Fruit fly (Drosophila melanogaster) whole organism, embryonic: ENCODE measurements around the gene Psn.

Source experiments
- Ada2b ChIP-seq: fragments of 200-800 bp; sonication (Bioruptor generic); IDR thresholded peaks from 2 replicates; pipeline ENCODE4 v1.3.6; 2022; ENCODE audit warnings: missing biosample characterization, missing genetic modification characterization
- Atf-2 ChIP-seq: fragments of 200-800 bp; sonication (Bioruptor generic); optimal IDR thresholded peaks from 2 replicates; lab custom pipeline; 2016; ENCODE audit warnings: missing biosample characterization, missing genetic modification characterization
- CG10147 ChIP-seq: fragments of 200-800 bp; sonication (Bioruptor generic); optimal IDR thresholded peaks from 2 replicates; lab custom pipeline; 2019; ENCODE audit warnings: missing biosample characterization, mild to moderate bottlenecking, missing genetic modification characterization, moderate library complexity
- CG10274 ChIP-seq: fragments of 200-800 bp; sonication (Bioruptor generic); optimal IDR thresholded peaks from 3 replicates; lab custom pipeline; 2017; ENCODE audit warnings: missing biosample characterization, mild to moderate bottlenecking, missing genetic modification characterization
- CG1233 ChIP-seq: fragments of 200-800 bp; sonication (Bioruptor generic); optimal IDR thresholded peaks from 4 replicates; lab custom pipeline; 2018; ENCODE audit warnings: missing biosample characterization, mild to moderate bottlenecking, missing genetic modification characterization
- CG15601 ChIP-seq: fragments of 200-800 bp; sonication (Bioruptor generic); optimal IDR thresholded peaks from 3 replicates; lab custom pipeline; 2019; ENCODE audit warnings: missing biosample characterization, mild to moderate bottlenecking, missing genetic modification characterization, moderate library complexity
- CG1647 ChIP-seq: fragments of 200-800 bp; sonication (Bioruptor generic); optimal IDR thresholded peaks from 3 replicates; lab custom pipeline; 2016; ENCODE audit warnings: missing biosample characterization, missing genetic modification characterization
- CG1832 ChIP-seq: fragments of 200-800 bp; sonication (Bioruptor generic); optimal IDR thresholded peaks from 2 replicates; lab custom pipeline; 2017; ENCODE audit warnings: missing biosample characterization, mild to moderate bottlenecking, missing genetic modification characterization, inconsistent platforms
- CG18599 ChIP-seq: fragments of 200-800 bp; sonication (Bioruptor generic); optimal IDR thresholded peaks from 3 replicates; lab custom pipeline; 2017; ENCODE audit warnings: missing biosample characterization, missing genetic modification characterization, mild to moderate bottlenecking, moderate library complexity, missing genetic modification reagents
- CG2120 ChIP-seq: fragments of 200-800 bp; sonication (Bioruptor generic); optimal IDR thresholded peaks from 3 replicates; lab custom pipeline; 2016; ENCODE audit warnings: missing biosample characterization, missing genetic modification characterization
- CG2129 ChIP-seq: fragments of 200-800 bp; sonication (Bioruptor generic); IDR thresholded peaks from 2 replicates; pipeline ENCODE4 v1.3.6; 2022; ENCODE audit warnings: missing biosample characterization, missing genetic modification characterization; ENCODE audit not compliant: partially characterized antibody
- CG30431 ChIP-seq: fragments of 200-800 bp; sonication (Bioruptor generic); optimal IDR thresholded peaks from 2 replicates; lab custom pipeline; 2017; ENCODE audit warnings: missing biosample characterization, missing genetic modification characterization
- CG31441 ChIP-seq: fragments of 200-800 bp; sonication (Bioruptor generic); IDR thresholded peaks from 2 replicates; pipeline ENCODE4 v1.3.6; 2022; ENCODE audit warnings: missing biosample characterization, missing genetic modification characterization
- CG3281 ChIP-seq: fragments of 200-800 bp; sonication (Bioruptor generic); optimal IDR thresholded peaks from 3 replicates; lab custom pipeline; 2017; ENCODE audit warnings: missing biosample characterization, mild to moderate bottlenecking, missing genetic modification characterization
- CG4360 ChIP-seq: fragments of 200-800 bp; sonication (Bioruptor generic); IDR thresholded peaks from 2 replicates; pipeline ENCODE4 v1.3.6; 2022; ENCODE audit warnings: missing biosample characterization, missing genetic modification characterization
- CG8281 ChIP-seq: fragments of 200-800 bp; sonication (Bioruptor generic); optimal IDR thresholded peaks from 2 replicates; lab custom pipeline; 2018; ENCODE audit warnings: missing biosample characterization, mild to moderate bottlenecking, missing genetic modification characterization, moderate library complexity
- CG8290 ChIP-seq, 3 experiments: fragments of 200-800 bp; sonication (Bioruptor generic); optimal IDR thresholded peaks; 2 replicates each; lab custom pipeline; 2016 to 2019; ENCODE audit warnings: missing biosample characterization in 3 of 3, missing genetic modification characterization in 3 of 3, mild to moderate bottlenecking in 2 of 3, moderate library complexity in 1 of 3
- CG8359 ChIP-seq: fragments of 200-800 bp; sonication (Bioruptor generic); optimal IDR thresholded peaks from 2 replicates; lab custom pipeline; 2017; ENCODE audit warnings: missing biosample characterization, mild to moderate bottlenecking, missing genetic modification characterization, borderline replicate concordance
- D19A ChIP-seq: fragments of 200-800 bp; optimal IDR thresholded peaks from 3 replicates; lab custom pipeline; 2019; ENCODE audit warnings: missing biosample characterization, mild to moderate bottlenecking, missing genetic modification characterization, moderate library complexity
- D19B ChIP-seq: fragments of 200-800 bp; sonication (Bioruptor generic); optimal IDR thresholded peaks from 2 replicates; lab custom pipeline; 2017; ENCODE audit warnings: missing biosample characterization, mild to moderate bottlenecking, missing genetic modification characterization
- Ets97D ChIP-seq: fragments of 200-800 bp; sonication (Bioruptor generic); optimal IDR thresholded peaks from 3 replicates; lab custom pipeline; 2016; ENCODE audit warnings: missing biosample characterization, missing genetic modification characterization
- Hey ChIP-seq: fragments of 200-800 bp; sonication (Bioruptor generic); optimal IDR thresholded peaks from 3 replicates; lab custom pipeline; 2018; ENCODE audit warnings: missing biosample characterization, mild to moderate bottlenecking, missing genetic modification characterization
- Hr78 ChIP-seq, 2 experiments: fragments of 200-800 bp in 1 of 2; fragments of >200 bp in 1 of 2; sonication (Bioruptor generic) in 1 of 2; optimal IDR thresholded peaks; 2 replicates each; lab custom pipeline; 2017 to 2019; ENCODE audit warnings: missing biosample characterization in 2 of 2, missing genetic modification characterization in 2 of 2, mild to moderate bottlenecking in 1 of 2, moderate library complexity in 1 of 2
- Lim3 ChIP-seq: fragments of 200-800 bp; sonication (Bioruptor generic); IDR thresholded peaks from 2 replicates; pipeline ENCODE4 v1.3.6; 2022; ENCODE audit warnings: missing biosample characterization, missing genetic modification characterization
- NFAT ChIP-seq: fragments of 200-800 bp; sonication (Bioruptor generic); IDR thresholded peaks from 2 replicates; pipeline ENCODE4 v1.3.6; 2022; ENCODE audit warnings: missing biosample characterization, missing genetic modification characterization
- Oli ChIP-seq: fragments of 200-800 bp; sonication (Bioruptor generic); optimal IDR thresholded peaks from 2 replicates; lab custom pipeline; 2018; ENCODE audit warnings: missing biosample characterization, mild to moderate bottlenecking, missing genetic modification characterization, moderate library complexity
- Opbp ChIP-seq: fragments of 200-800 bp; sonication (Bioruptor generic); IDR thresholded peaks from 3 replicates; pipeline ENCODE4 v1.3.6; 2022; ENCODE audit warnings: missing biosample characterization, missing genetic modification characterization; ENCODE audit not compliant: partially characterized antibody
- Sox102F ChIP-seq: fragments of 200-800 bp; sonication (Bioruptor generic); optimal IDR thresholded peaks from 2 replicates; lab custom pipeline; 2018; ENCODE audit warnings: missing biosample characterization, mild to moderate bottlenecking, missing genetic modification characterization, moderate library complexity
- Tbp ChIP-seq: fragments of >200 bp; optimal IDR thresholded peaks from 2 replicates; lab custom pipeline; 2018; ENCODE audit warnings: missing biosample characterization, missing genetic modification characterization
- ase ChIP-seq: fragments of 200-800 bp; sonication (Bioruptor generic); IDR thresholded peaks from 3 replicates; pipeline ENCODE4 v1.3.6; 2022; ENCODE audit warnings: missing biosample characterization, missing genetic modification characterization
- ash1 ChIP-seq: fragments of 200-800 bp; sonication (Bioruptor generic); optimal IDR thresholded peaks from 2 replicates; lab custom pipeline; 2018; ENCODE audit warnings: missing biosample characterization, mild to moderate bottlenecking, missing genetic modification characterization
- caup ChIP-seq: fragments of 200-800 bp; sonication (Bioruptor generic); optimal IDR thresholded peaks from 3 replicates; lab custom pipeline; 2017; ENCODE audit warnings: missing biosample characterization, mild to moderate bottlenecking, missing genetic modification characterization, moderate library complexity; ENCODE audit not compliant: severe bottlenecking
- ci ChIP-seq: fragments of 200-800 bp; sonication (Bioruptor generic); IDR thresholded peaks from 3 replicates; pipeline ENCODE4 v1.3.6; 2022; ENCODE audit warnings: missing biosample characterization, missing genetic modification characterization
- dimm ChIP-seq: fragments of 200-800 bp; sonication (Bioruptor generic); IDR thresholded peaks from 2 replicates; pipeline ENCODE4 v1.3.6; 2022; ENCODE audit warnings: missing biosample characterization, missing genetic modification characterization
- fd102C ChIP-seq: fragments of 200-800 bp; sonication (Bioruptor generic); optimal IDR thresholded peaks from 2 replicates; lab custom pipeline; 2018; ENCODE audit warnings: missing biosample characterization, mild to moderate bottlenecking, missing genetic modification characterization, moderate library complexity
- fd96Cb ChIP-seq: fragments of 200-800 bp; sonication (Bioruptor generic); optimal IDR thresholded peaks from 2 replicates; lab custom pipeline; 2018; ENCODE audit warnings: missing biosample characterization, mild to moderate bottlenecking, missing genetic modification characterization, moderate library complexity
- gcm2 ChIP-seq: fragments of 200-800 bp; sonication (Bioruptor generic); optimal IDR thresholded peaks from 2 replicates; lab custom pipeline; 2016; ENCODE audit warnings: missing biosample characterization, missing genetic modification characterization
- gsb-n ChIP-seq: fragments of 200-800 bp; sonication (Bioruptor generic); optimal IDR thresholded peaks from 3 replicates; lab custom pipeline; 2018; ENCODE audit warnings: missing biosample characterization, mild to moderate bottlenecking, missing genetic modification characterization
- h ChIP-seq: fragments of >200 bp; optimal IDR thresholded peaks from 2 replicates; lab custom pipeline; 2017
- maf-S ChIP-seq: fragments of 200-800 bp; sonication (Bioruptor generic); optimal IDR thresholded peaks from 2 replicates; lab custom pipeline; 2016; ENCODE audit warnings: missing biosample characterization, missing genetic modification characterization
- nom ChIP-seq: fragments of 200-800 bp; sonication (Bioruptor generic); optimal IDR thresholded peaks from 2 replicates; lab custom pipeline; 2017; ENCODE audit warnings: missing biosample characterization, missing genetic modification characterization, mild to moderate bottlenecking, moderate library complexity, missing genetic modification reagents
- p53 ChIP-seq: fragments of 200-800 bp; sonication (Bioruptor generic); optimal IDR thresholded peaks from 2 replicates; lab custom pipeline; 2016; ENCODE audit warnings: missing biosample characterization, missing genetic modification characterization
- ro ChIP-seq: fragments of 200-800 bp; sonication (Bioruptor generic); IDR thresholded peaks from 2 replicates; pipeline ENCODE4 v1.3.6; 2022; ENCODE audit warnings: missing biosample characterization, missing genetic modification characterization
- salm ChIP-seq: fragments of 200-800 bp; sonication (Bioruptor generic); optimal IDR thresholded peaks from 2 replicates; lab custom pipeline; 2018; ENCODE audit warnings: missing biosample characterization, mild to moderate bottlenecking, missing genetic modification characterization
- scrt ChIP-seq: fragments of 200-800 bp; sonication (Bioruptor generic); optimal IDR thresholded peaks from 2 replicates; lab custom pipeline; 2018; ENCODE audit warnings: missing biosample characterization, mild to moderate bottlenecking, missing genetic modification characterization, moderate library complexity
- sima ChIP-seq: fragments of 200-800 bp; sonication (Bioruptor generic); optimal IDR thresholded peaks from 2 replicates; lab custom pipeline; 2016; ENCODE audit warnings: missing biosample characterization, missing genetic modification characterization
- sisA ChIP-seq: fragments of 200-800 bp; sonication (Bioruptor generic); IDR thresholded peaks from 2 replicates; pipeline ENCODE4 v1.3.6; 2022; ENCODE audit warnings: missing biosample characterization, missing genetic modification characterization
- slbo ChIP-seq: fragments of 200-800 bp; sonication (Bioruptor generic); IDR thresholded peaks from 2 replicates; pipeline ENCODE4 v1.3.6; 2022; ENCODE audit warnings: missing biosample characterization, missing genetic modification characterization
- tx ChIP-seq: fragments of 200-800 bp; sonication (Bioruptor generic); optimal IDR thresholded peaks from 2 replicates; lab custom pipeline; 2016; ENCODE audit warnings: missing biosample characterization, missing genetic modification characterization
- vnd ChIP-seq: fragments of 200-800 bp; sonication (Bioruptor generic); IDR thresholded peaks from 3 replicates; pipeline ENCODE4 v1.3.6; 2022; ENCODE audit warnings: missing biosample characterization, missing genetic modification characterization; ENCODE audit not compliant: partially characterized antibody

The Psn gene

DNA sequence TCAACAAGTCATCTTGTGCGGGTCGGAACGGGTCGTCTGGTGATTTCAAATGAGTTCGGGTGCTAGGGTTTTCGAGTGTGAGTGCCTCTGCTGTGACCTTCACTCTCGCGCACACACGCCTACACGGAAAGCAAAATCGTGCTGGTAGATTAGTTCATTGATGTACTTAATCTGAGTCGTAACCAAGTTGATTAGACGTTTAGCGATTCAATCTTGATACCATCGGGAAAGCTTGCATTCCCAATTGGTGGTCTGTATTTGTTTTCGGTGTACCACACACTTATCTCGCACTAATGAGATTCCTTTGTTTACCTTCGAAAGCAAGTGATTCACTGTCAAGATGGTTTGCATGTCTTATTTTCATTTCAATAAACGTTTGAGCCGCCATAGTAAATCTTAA, 43.3 kb upstream of the Psn start (continued):
- peak; percentile 61 for TF ChIP-seq CG18599 (GFP tag; lab: Kevin White, UChicago)
- no peak for TF ChIP-seq tx (GFP tag; lab: Kevin White, UChicago)
- no peak for TF ChIP-seq ase (GFP tag; lab: Robert Waterston, UW)
- no peak; the same call in 1 of the 2 replicates for TF ChIP-seq dimm
- no peak for TF ChIP-seq CG10147 (GFP tag; lab: Kevin White, UChicago)
- TF ChIP-seq scrt (GFP tag; lab: Kevin White, UChicago): no peak
- no peak for TF ChIP-seq Ets97D (GFP tag; lab: Kevin White, UChicago)
- TF ChIP-seq sisA (GFP tag; lab: Robert Waterston, UW): 0 out of 2 replicates have a peak, but pooled peaks have one; percentile 19
- TF ChIP-seq p53 (GFP tag; lab: Kevin White, UChicago): no peak
- no peak for TF ChIP-seq CG10274 (GFP tag; lab: Kevin White, UChicago)
- peak; percentile 27; the same call in 1 of the 2 replicates for TF ChIP-seq CG31441 (GFP tag; lab: Robert Waterston, UW)
- TF ChIP-seq CG30431 (GFP tag; lab: Kevin White, UChicago): no peak
- TF ChIP-seq ci (GFP tag; lab: Robert Waterston, UW): peak; percentile 27; the same call in 1 of the 3 replicates
- no peak for TF ChIP-seq CG1832
- no peak for TF ChIP-seq CG8359
- no peak for TF ChIP-seq nom (GFP tag; lab: Kevin White, UChicago)
- peak; percentile 76 for TF ChIP-seq CG2120 (GFP tag; lab: Kevin White, UChicago)
- TF ChIP-seq Atf-2 (GFP tag; lab: Kevin White, UChicago): no peak
- no peak for TF ChIP-seq CG15601 (tag; lab: Kevin White, UChicago)
- TF ChIP-seq Oli (tag; lab: Kevin White, UChicago): peak; percentile 30
- TF ChIP-seq Hr78 (GFP tag; optimal IDR thresholded peaks at IDR 0.05; lab: Kevin White, UChicago): peak in 1 of 2 experiments; percentile 77
- TF ChIP-seq NFAT (GFP tag; lab: Robert Waterston, UW): no peak; the same call in 1 of the 2 replicates
- peak; percentile 50 for TF ChIP-seq caup (GFP tag; lab: Kevin White, UChicago)
- no peak for TF ChIP-seq D19A (tag; lab: Kevin White, UChicago)
- TF ChIP-seq salm (tag; lab: Kevin White, UChicago): no peak
- TF ChIP-seq CG4360 (GFP tag; lab: Robert Waterston, UW): no peak
- no peak for TF ChIP-seq gsb-n (tag; lab: Kevin White, UChicago)
- TF ChIP-seq CG8281 (tag; lab: Kevin White, UChicago): no peak
- peak; percentile 22 for TF ChIP-seq CG3281 (GFP tag; lab: Kevin White, UChicago)
- no peak for TF ChIP-seq Opbp (GFP tag; lab: Robert Waterston, UW)
- 0 out of 2 replicates have a peak, but pooled peaks have one; percentile 30 for TF ChIP-seq Ada2b
- no peak for TF ChIP-seq ro (GFP tag; lab: Robert Waterston, UW)
- TF ChIP-seq sima: no peak
- no peak for TF ChIP-seq Tbp (GFP tag; lab: Kevin White, UChicago)
- TF ChIP-seq maf-S (GFP tag; lab: Kevin White, UChicago): no peak
- no peak for TF ChIP-seq CG8290 (GFP tag; optimal IDR thresholded peaks at IDR 0.05; lab: Kevin White, UChicago)
- peak in 1 of 2 experiments; percentile 85 for TF ChIP-seq CG8290 (tag; optimal IDR thresholded peaks at IDR 0.05; lab: Kevin White, UChicago)
- TF ChIP-seq gcm2 (GFP tag; lab: Kevin White, UChicago): no peak
- TF ChIP-seq CG2129 (GFP tag; lab: Robert Waterston, UW): no peak
- TF ChIP-seq Lim3 (GFP tag; lab: Robert Waterston, UW): no peak
- no peak for TF ChIP-seq D19B (GFP tag; lab: Kevin White, UChicago)
- TF ChIP-seq Hey (tag; lab: Kevin White, UChicago): peak; percentile 21
- peak; percentile 57 for TF ChIP-seq slbo (GFP tag; lab: Robert Waterston, UW)
- peak; percentile 28 for TF ChIP-seq Sox102F (GFP tag; lab: Kevin White, UChicago)
- TF ChIP-seq ash1: no peak
- no peak for TF ChIP-seq h (lab: Kevin White, UChicago)
- TF ChIP-seq CG1233: no peak
- no peak for TF ChIP-seq fd102C (GFP tag; lab: Kevin White, UChicago)
- TF ChIP-seq fd96Cb (tag; lab: Kevin White, UChicago): no peak
- no peak for TF ChIP-seq CG1647 (GFP tag; lab: Kevin White, UChicago)
- TF ChIP-seq vnd (GFP tag; lab: Robert Waterston, UW): no peak
